Worm (Caenorhabditis elegans) whole organism, L4 larva: ENCODE data around the gene slc-36.1.

Experiments used
- Y105C5A.15 ChIP-seq: fragments of 200-800 bp; sonication (Bioruptor generic); IDR thresholded peaks from 2 replicates; pipeline ENCODE4 v1.3.6; 2022; ENCODE audit warnings: missing genetic modification characterization, missing compliant biosample characterization
- hlh-30 ChIP-seq: sonication (generic microtip); optimal IDR thresholded peaks from 2 replicates; lab custom pipeline; 2017; ENCODE audit warnings: antibody characterized with exemption, mild to moderate bottlenecking, missing genetic modification characterization, missing compliant biosample characterization; ENCODE audit not compliant: insufficient read depth
- lin-1 ChIP-seq: fragments of 200-800 bp; sonication (Bioruptor generic); IDR thresholded peaks from 2 replicates; pipeline ENCODE4 v1.3.6; 2022; ENCODE audit warnings: missing genetic modification reagents, missing genetic modification characterization, missing compliant biosample characterization
- nhr-11 ChIP-seq: fragments of 150-350 bp; optimal IDR thresholded peaks from 2 replicates; lab custom pipeline; 2014; ENCODE audit warnings: missing biosample characterization, missing genetic modification characterization
- nhr-237 ChIP-seq: sonication (generic microtip); optimal IDR thresholded peaks from 2 replicates; lab custom pipeline; 2017; ENCODE audit warnings: missing biosample characterization, missing genetic modification characterization
- pha-4 ChIP-seq, 2 experiments: fragments of 150-350 bp in 1 of 2; fragments of 200-800 bp in 1 of 2; sonication (Bioruptor generic) in 1 of 2; IDR thresholded peaks in 1 of 2; optimal IDR thresholded peaks in 1 of 2; 2 replicates each; pipeline versions ENCODE4 v1.3.6 to Lab custom; 2014 to 2022; ENCODE audit warnings: missing genetic modification characterization in 2 of 2, missing genetic modification reagents in 2 of 2, missing biosample characterization in 1 of 2, missing compliant biosample characterization in 1 of 2
- unc-39 ChIP-seq: sonication (generic microtip); optimal IDR thresholded peaks from 2 replicates; lab custom pipeline; 2017; ENCODE audit warnings: missing biosample characterization, missing genetic modification characterization

DNA sequence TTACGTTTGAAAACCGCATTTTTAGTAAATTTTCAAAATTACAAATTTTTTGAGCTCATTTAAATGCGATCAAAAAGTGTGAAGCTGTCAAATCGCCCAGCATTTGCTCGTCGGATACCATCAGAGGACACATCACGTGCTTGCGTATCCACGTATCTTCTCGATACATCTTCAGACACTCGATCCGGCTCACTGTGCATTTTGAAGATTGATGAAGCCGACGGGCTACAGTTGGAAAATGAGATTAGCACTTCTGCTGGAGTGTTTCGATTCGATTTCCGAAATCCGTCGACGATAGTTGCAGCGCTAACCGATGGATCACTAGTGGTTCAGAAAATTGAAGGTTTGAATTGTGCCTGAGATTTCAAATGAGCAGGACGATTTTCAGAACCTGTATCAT, 7.8 kb downstream of the slc-36.1 start, which contains the start of gene dph-7:
- TF ChIP-seq hlh-30 (tag; lab: Kevin White, UChicago) (no peak), lin-1 (GFP tag; lab: Robert Waterston, UW) (no peak), pha-4 (GFP tag; IDR thresholded peaks at IDR 0.05; lab: Robert Waterston, UW) (no peak), pha-4 (tag; optimal IDR thresholded peaks at IDR 0.05; lab: Kevin White, UChicago) (no peak), Y105C5A.15 (GFP tag; lab: Robert Waterston, UW) (no peak), unc-39 (tag; lab: Kevin White, UChicago) (no peak), nhr-237 (no peak), nhr-11 (no peak)
